Worm (Caenorhabditis elegans): ENCODE results near the gene C44B7.7.

Gene C44B7.7

ce11 chrII:6853059-6853466 is 26.9 kb downstream of the C44B7.7 start (continued):
- TF ChIP-seq lin-38 (GFP tag; IDR thresholded peaks at IDR 0.05) (peak; percentile 68), jun-1 (tag; optimal IDR thresholded peaks at IDR 0.05) (peak; percentile 16), dmd-6 (GFP tag; IDR thresholded peaks at IDR 0.05) (peak; percentile 77), unc-39 (tag; optimal IDR thresholded peaks at IDR 0.05) (no peak), mdt-29 (GFP tag; IDR thresholded peaks at IDR 0.05) (peak; percentile 65; the same call in 1 of the 2 replicates), nhr-6 (tag; optimal IDR thresholded peaks at IDR 0.05) (peak; percentile 16), mes-2 (tag; optimal IDR thresholded peaks at IDR 0.05; ENCODE audit: poor library complexity, severe bottlenecking) (peak; percentile 78), egl-27 (tag; optimal IDR thresholded peaks at IDR 0.05) (no peak), fkh-10 (GFP tag; optimal IDR thresholded peaks at IDR 0.05) (peak; percentile 17), Y75B8A.6 (GFP tag; IDR thresholded peaks at IDR 0.05) (no peak), mxl-2 (GFP tag; conservative IDR thresholded peaks at IDR 0.05) (0 out of 2 replicates have a peak, but pooled peaks have one; percentile 4), zag-1 (tag; optimal IDR thresholded peaks at IDR 0.05) (no peak), tag-97 (GFP tag; IDR thresholded peaks at IDR 0.05) (no peak), daf-8 (GFP tag; IDR thresholded peaks at IDR 0.05) (no peak), nhr-28 (tag; optimal IDR thresholded peaks at IDR 0.05) (peak; percentile 68), ceh-32 (tag; optimal IDR thresholded peaks at IDR 0.05; ENCODE audit: poor library complexity) (no peak), hlh-30 (tag; optimal IDR thresholded peaks at IDR 0.05; ENCODE audit: insufficient read depth) (peak; percentile 34), php-3 (GFP tag; IDR thresholded peaks at IDR 0.05) (peak; percentile 60), hmg-1.1 (GFP tag; IDR thresholded peaks at IDR 0.05) (peak; percentile 89), saeg-2 (GFP tag; IDR thresholded peaks at IDR 0.05) (0 out of 2 replicates have a peak, but pooled peaks have one; percentile 28), ama-1 (optimal IDR thresholded peaks at IDR 0.05) (peak; percentile 64), duxl-1 (tag; optimal IDR thresholded peaks at IDR 0.05; ENCODE audit: poor library complexity) (peak; percentile 70), fos-1 (tag; optimal IDR thresholded peaks at IDR 0.05) (no peak), ceh-62 (tag; optimal IDR thresholded peaks at IDR 0.05) (no peak), ceh-20 (GFP tag; IDR thresholded peaks at IDR 0.05) (peak; percentile 70), spr-3 (GFP tag; optimal IDR thresholded peaks at IDR 0.05) (peak; percentile 52), tra-1 (GFP tag; IDR thresholded peaks at IDR 0.05) (peak; percentile 62; the same call in 1 of the 2 replicates), rbr-2 (tag; optimal IDR thresholded peaks at IDR 0.05) (peak; percentile 80), mep-1 (tag; optimal IDR thresholded peaks at IDR 0.05) (peak; percentile 80), lsy-2 (tag; optimal IDR thresholded peaks at IDR 0.05) (peak; percentile 9 to 58), nhr-48 (tag; optimal IDR thresholded peaks at IDR 0.05) (peak; percentile 66), dve-1 (tag; optimal IDR thresholded peaks at IDR 0.05; ENCODE audit: insufficient read depth) (peak; percentile 59), unc-62 (GFP tag; optimal IDR thresholded peaks at IDR 0.05 in 1 of 2) (peak in 1 of 2 experiments; percentile 1), unc-62 (tag; optimal IDR thresholded peaks at IDR 0.05) (no peak), lim-7 (GFP tag; IDR thresholded peaks at IDR 0.05) (peak; percentile 85), ces-1 (GFP tag; optimal IDR thresholded peaks at IDR 0.05) (no peak), aha-1 (tag) (peak; percentile 91), Y105C5A.15 (GFP tag; IDR thresholded peaks at IDR 0.05) (peak; percentile 73), spr-1 (tag; optimal IDR thresholded peaks at IDR 0.05) (peak; percentile 62), daf-16 (GFP tag; optimal IDR thresholded peaks at IDR 0.05) (peak; percentile 63 to 80), daf-16 (tag; optimal IDR thresholded peaks at IDR 0.05) (peak; percentile 11), T20F7.1 (GFP tag; optimal IDR thresholded peaks at IDR 0.05) (no peak), zip-11 (GFP tag; IDR thresholded peaks at IDR 0.05) (0 out of 2 replicates have a peak, but pooled peaks have one; percentile 36), nhr-76 (tag; optimal IDR thresholded peaks at IDR 0.05) (no peak), ctbp-1 (GFP tag; IDR thresholded peaks at IDR 0.05) (peak; percentile 87), nhr-41 (GFP tag; IDR thresholded peaks at IDR 0.05) (peak; percentile 43; the same call in 1 of the 2 replicates), ZK337.2 (GFP tag; IDR thresholded peaks at IDR 0.05) (peak; percentile 66; the same call in 1 of the 2 replicates), nhr-111 (GFP tag; optimal IDR thresholded peaks at IDR 0.05) (peak; percentile 52), R02D3.7 (tag; optimal IDR thresholded peaks at IDR 0.05) (no peak), mdl-1 (tag; optimal IDR thresholded peaks at IDR 0.05) (peak in 1 of 2 experiments; percentile 28), F49E8.2 (tag; optimal IDR thresholded peaks at IDR 0.05; ENCODE audit: borderline replicate concordance) (peak; percentile 38)
